Fruit fly (Drosophila melanogaster) whole organism, embryonic: Measurements from ENCODE around the gene mxt.

Experiments
- Adf1 ChIP-seq: fragments of 200-800 bp; sonication (Bioruptor generic); IDR thresholded peaks from 2 replicates; pipeline ENCODE4 v1.3.6; 2022; ENCODE audit warnings: missing biosample characterization, missing genetic modification characterization
- Atf6 ChIP-seq: fragments of 200-800 bp; sonication (Bioruptor generic); IDR thresholded peaks from 2 replicates; pipeline ENCODE4 v1.3.6; 2022; ENCODE audit warnings: missing biosample characterization, missing genetic modification characterization
- CG10209 ChIP-seq: fragments of 200-800 bp; sonication (Bioruptor generic); optimal IDR thresholded peaks from 3 replicates; lab custom pipeline; 2017; ENCODE audit warnings: missing biosample characterization, mild to moderate bottlenecking, missing genetic modification characterization, missing genetic modification reagents
- CG12071 ChIP-seq: fragments of 200-800 bp; sonication (Bioruptor generic); optimal IDR thresholded peaks from 3 replicates; lab custom pipeline; 2018; ENCODE audit warnings: missing biosample characterization, mild to moderate bottlenecking, missing genetic modification characterization
- CG13624 ChIP-seq: fragments of 200-800 bp; sonication (Bioruptor generic); optimal IDR thresholded peaks from 2 replicates; lab custom pipeline; 2016; ENCODE audit warnings: missing biosample characterization, missing genetic modification characterization
- CG14860 ChIP-seq: fragments of 200-800 bp; sonication (Bioruptor generic); IDR thresholded peaks from 3 replicates; pipeline ENCODE4 v1.3.6; 2022; ENCODE audit warnings: missing biosample characterization, missing genetic modification characterization; ENCODE audit not compliant: partially characterized antibody
- CG1602 ChIP-seq: fragments of 200-800 bp; sonication (Bioruptor generic); optimal IDR thresholded peaks from 3 replicates; lab custom pipeline; 2016; ENCODE audit warnings: missing biosample characterization, missing genetic modification characterization
- CG1832 ChIP-seq: fragments of 200-800 bp; sonication (Bioruptor generic); optimal IDR thresholded peaks from 2 replicates; lab custom pipeline; 2017; ENCODE audit warnings: missing biosample characterization, mild to moderate bottlenecking, missing genetic modification characterization, inconsistent platforms
- CG32532 ChIP-seq: fragments of 200-800 bp; sonication (Bioruptor generic); IDR thresholded peaks from 2 replicates; pipeline ENCODE4 v1.3.6; 2022; ENCODE audit warnings: missing biosample characterization, missing genetic modification characterization
- CG33557 ChIP-seq: fragments of 200-800 bp; sonication (Bioruptor generic); optimal IDR thresholded peaks from 2 replicates; lab custom pipeline; 2019; ENCODE audit warnings: missing biosample characterization, mild to moderate bottlenecking, missing genetic modification characterization, moderate library complexity
- CG6689 ChIP-seq: fragments of 200-800 bp; sonication (Bioruptor generic); IDR thresholded peaks from 2 replicates; pipeline ENCODE4 v1.3.6; 2022; ENCODE audit warnings: missing biosample characterization, missing genetic modification characterization
- CG6813 ChIP-seq: fragments of 200-800 bp; sonication (Bioruptor generic); optimal IDR thresholded peaks from 2 replicates; lab custom pipeline; 2017; ENCODE audit warnings: missing biosample characterization, missing genetic modification characterization, mild to moderate bottlenecking, moderate library complexity, missing genetic modification reagents
- CG9727 ChIP-seq: fragments of 200-800 bp; sonication (Bioruptor generic); optimal IDR thresholded peaks from 3 replicates; lab custom pipeline; 2017; ENCODE audit warnings: missing biosample characterization, mild to moderate bottlenecking, missing genetic modification characterization
- CG9797 ChIP-seq: fragments of 200-800 bp; sonication (Bioruptor generic); optimal IDR thresholded peaks from 3 replicates; lab custom pipeline; 2018; ENCODE audit warnings: missing biosample characterization, mild to moderate bottlenecking, missing genetic modification characterization
- CTCF ChIP-seq: fragments of 200-800 bp; sonication (Bioruptor generic); optimal IDR thresholded peaks from 2 replicates; lab custom pipeline; 2017; ENCODE audit warnings: missing biosample characterization, mild to moderate bottlenecking, missing genetic modification characterization, moderate library complexity
- Chrac-16 ChIP-seq: fragments of 200-800 bp; sonication (Bioruptor generic); optimal IDR thresholded peaks from 3 replicates; lab custom pipeline; 2016; ENCODE audit warnings: missing biosample characterization, missing genetic modification characterization
- Deaf1 ChIP-seq: fragments of 200-800 bp; optimal IDR thresholded peaks from 3 replicates; lab custom pipeline; 2019; ENCODE audit warnings: missing biosample characterization, mild to moderate bottlenecking, missing genetic modification characterization, moderate library complexity
- Dek ChIP-seq: fragments of 200-800 bp; sonication (Bioruptor generic); optimal IDR thresholded peaks from 3 replicates; lab custom pipeline; 2019; ENCODE audit warnings: missing biosample characterization, mild to moderate bottlenecking, missing genetic modification characterization, moderate library complexity
- Dp ChIP-seq: fragments of 200-800 bp; sonication (Bioruptor generic); optimal IDR thresholded peaks from 2 replicates; lab custom pipeline; 2018; ENCODE audit warnings: missing biosample characterization, mild to moderate bottlenecking, missing genetic modification characterization, moderate library complexity
- Fer3 ChIP-seq: fragments of 200-800 bp; sonication (Bioruptor generic); optimal IDR thresholded peaks from 2 replicates; lab custom pipeline; 2018; ENCODE audit warnings: missing biosample characterization, mild to moderate bottlenecking, missing genetic modification characterization, moderate library complexity
- H2.0 ChIP-seq: fragments of 200-800 bp; sonication (Bioruptor generic); IDR thresholded peaks from 2 replicates; pipeline ENCODE4 v1.3.6; 2022; ENCODE audit warnings: missing biosample characterization, missing genetic modification characterization
- HLH3B ChIP-seq: fragments of 200-800 bp; sonication (Bioruptor generic); IDR thresholded peaks from 2 replicates; pipeline ENCODE4 v1.3.6; 2022; ENCODE audit warnings: missing biosample characterization, missing genetic modification characterization
- HLH4C ChIP-seq: fragments of 200-800 bp; sonication (Bioruptor generic); IDR thresholded peaks from 3 replicates; pipeline ENCODE4 v1.3.6; 2022; ENCODE audit warnings: missing biosample characterization, missing genetic modification characterization; ENCODE audit not compliant: partially characterized antibody
- Med ChIP-seq: fragments of 200-800 bp; sonication (Bioruptor generic); peaks from one replicate; lab custom pipeline; 2016; ENCODE audit warnings: missing biosample characterization, missing genetic modification characterization, mild to moderate bottlenecking, inconsistent platforms, moderate library complexity
- Nf-YC ChIP-seq: fragments of 200-800 bp; optimal IDR thresholded peaks from 3 replicates; lab custom pipeline; 2019; ENCODE audit warnings: missing biosample characterization, mild to moderate bottlenecking, missing genetic modification characterization, moderate library complexity
- Oaz ChIP-seq: fragments of 200-800 bp; sonication (Bioruptor generic); IDR thresholded peaks from 2 replicates; pipeline ENCODE4 v1.3.6; 2022; ENCODE audit warnings: missing biosample characterization, missing genetic modification characterization
- Vsx1 ChIP-seq: fragments of 200-800 bp; sonication (Bioruptor generic); optimal IDR thresholded peaks from 2 replicates; lab custom pipeline; 2017; ENCODE audit warnings: missing biosample characterization, mild to moderate bottlenecking, missing genetic modification characterization, missing genetic modification reagents
- Xrp1 ChIP-seq: fragments of 200-800 bp; sonication (Bioruptor generic); IDR thresholded peaks from 2 replicates; pipeline ENCODE4 v1.3.6; 2022; ENCODE audit warnings: missing biosample characterization, missing genetic modification characterization
- ash1 ChIP-seq: fragments of 200-800 bp; sonication (Bioruptor generic); optimal IDR thresholded peaks from 2 replicates; lab custom pipeline; 2018; ENCODE audit warnings: missing biosample characterization, mild to moderate bottlenecking, missing genetic modification characterization
- cad ChIP-seq: fragments of >200 bp; optimal IDR thresholded peaks from 2 replicates; lab custom pipeline; 2017; ENCODE audit warnings: missing biosample characterization, missing genetic modification characterization
- ci ChIP-seq: fragments of 200-800 bp; sonication (Bioruptor generic); IDR thresholded peaks from 3 replicates; pipeline ENCODE4 v1.3.6; 2022; ENCODE audit warnings: missing biosample characterization, missing genetic modification characterization
- crc ChIP-seq: fragments of 200-800 bp; sonication (Bioruptor generic); optimal IDR thresholded peaks from 2 replicates; lab custom pipeline; 2016; ENCODE audit warnings: missing biosample characterization, missing genetic modification characterization
- cwo ChIP-seq: fragments of 200-800 bp; sonication (Bioruptor generic); optimal IDR thresholded peaks from 3 replicates; lab custom pipeline; 2017; ENCODE audit warnings: missing biosample characterization, missing genetic modification characterization, mild to moderate bottlenecking, moderate library complexity, missing genetic modification reagents
- en ChIP-seq: fragments of 200-800 bp; sonication (Bioruptor generic); optimal IDR thresholded peaks from 2 replicates; lab custom pipeline; 2016; ENCODE audit warnings: missing biosample characterization, missing genetic modification characterization
- mirr ChIP-seq: fragments of 200-800 bp; sonication (Bioruptor generic); optimal IDR thresholded peaks from 3 replicates; lab custom pipeline; 2018; ENCODE audit warnings: missing biosample characterization, mild to moderate bottlenecking, missing genetic modification characterization
- mld ChIP-seq: fragments of 200-800 bp; sonication (Bioruptor generic); IDR thresholded peaks from 3 replicates; pipeline ENCODE4 v1.3.6; 2022; ENCODE audit warnings: missing biosample characterization, missing genetic modification characterization; ENCODE audit not compliant: partially characterized antibody
- nom ChIP-seq: fragments of 200-800 bp; sonication (Bioruptor generic); optimal IDR thresholded peaks from 2 replicates; lab custom pipeline; 2017; ENCODE audit warnings: missing biosample characterization, missing genetic modification characterization, mild to moderate bottlenecking, moderate library complexity, missing genetic modification reagents
- org-1 ChIP-seq: fragments of 200-800 bp; sonication (Bioruptor generic); optimal IDR thresholded peaks from 2 replicates; lab custom pipeline; 2017; ENCODE audit warnings: missing biosample characterization, missing genetic modification characterization
- phol ChIP-seq: fragments of 200-800 bp; sonication (Bioruptor generic); optimal IDR thresholded peaks from 3 replicates; lab custom pipeline; 2018; ENCODE audit warnings: missing biosample characterization, mild to moderate bottlenecking, missing genetic modification characterization, moderate library complexity
- pnt ChIP-seq: fragments of 200-800 bp; sonication (Bioruptor generic); optimal IDR thresholded peaks from 3 replicates; lab custom pipeline; 2016; ENCODE audit warnings: missing biosample characterization, missing genetic modification characterization
- run ChIP-seq: fragments of 200-800 bp; sonication (Bioruptor generic); optimal IDR thresholded peaks from 3 replicates; lab custom pipeline; 2018; ENCODE audit warnings: missing biosample characterization, mild to moderate bottlenecking, missing genetic modification characterization
- schlank ChIP-seq: fragments of 200-800 bp; sonication (Bioruptor generic); optimal IDR thresholded peaks from 2 replicates; lab custom pipeline; 2018; ENCODE audit warnings: missing biosample characterization, mild to moderate bottlenecking, missing genetic modification characterization
- sima ChIP-seq: fragments of 200-800 bp; sonication (Bioruptor generic); optimal IDR thresholded peaks from 2 replicates; lab custom pipeline; 2016; ENCODE audit warnings: missing biosample characterization, missing genetic modification characterization
- slp2 ChIP-seq: fragments of 200-800 bp; sonication (Bioruptor generic); optimal IDR thresholded peaks from 2 replicates; lab custom pipeline; 2016; ENCODE audit warnings: missing biosample characterization, missing genetic modification characterization
- toy ChIP-seq: fragments of 200-800 bp; sonication (Bioruptor generic); IDR thresholded peaks from 2 replicates; pipeline ENCODE4 v1.3.6; 2022; ENCODE audit warnings: missing biosample characterization, missing genetic modification characterization
- trem ChIP-seq: fragments of 200-800 bp; optimal IDR thresholded peaks from 3 replicates; lab custom pipeline; 2019; ENCODE audit warnings: missing biosample characterization, mild to moderate bottlenecking, missing genetic modification characterization, moderate library complexity
- trh ChIP-seq: fragments of 200-800 bp; sonication (Bioruptor generic); optimal IDR thresholded peaks from 2 replicates; lab custom pipeline; 2016; ENCODE audit warnings: missing biosample characterization, missing genetic modification characterization
- twi ChIP-seq: fragments of 200-800 bp; optimal IDR thresholded peaks from 2 replicates; lab custom pipeline; 2019; ENCODE audit warnings: missing biosample characterization, mild to moderate bottlenecking, missing genetic modification characterization, moderate library complexity
- unc-4 ChIP-seq: fragments of 200-800 bp; sonication (Bioruptor generic); IDR thresholded peaks from 2 replicates; pipeline ENCODE4 v1.3.6; 2022; ENCODE audit warnings: missing biosample characterization, missing genetic modification characterization; ENCODE audit not compliant: partially characterized antibody
- z ChIP-seq: fragments of 200-800 bp; sonication (Bioruptor generic); IDR thresholded peaks from 3 replicates; pipeline ENCODE4 v1.3.6; 2022; ENCODE audit warnings: missing biosample characterization, missing genetic modification characterization
- zen ChIP-seq: fragments of 200-800 bp; sonication (Bioruptor generic); optimal IDR thresholded peaks from 3 replicates; lab custom pipeline; 2018; ENCODE audit warnings: missing biosample characterization, mild to moderate bottlenecking, missing genetic modification characterization, moderate library complexity
- zfh1 ChIP-seq: fragments of 200-800 bp; sonication (Bioruptor generic); IDR thresholded peaks from 3 replicates; pipeline ENCODE4 v1.3.6; 2022; ENCODE audit warnings: missing biosample characterization, missing genetic modification characterization

mxt gene

DNA sequence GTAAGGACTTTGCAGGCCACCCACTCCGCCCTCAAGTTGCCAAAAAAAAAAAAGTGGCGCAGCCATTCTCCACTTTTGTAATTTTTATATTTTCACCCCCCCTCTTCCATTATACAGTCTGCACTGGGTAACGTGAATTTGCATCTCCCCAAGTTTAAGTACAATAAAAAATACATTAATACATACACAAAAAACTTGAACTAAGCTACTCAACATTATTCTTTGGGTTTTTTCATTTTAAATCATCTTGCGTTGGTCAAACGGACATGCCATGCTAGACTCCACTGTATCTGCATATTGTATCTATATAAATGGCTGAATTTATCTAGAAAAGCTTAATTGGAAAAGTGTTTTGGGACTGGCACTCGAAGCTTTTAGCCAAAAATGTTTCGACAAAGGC, 14.4 kb upstream of the mxt start (continued):
- TF ChIP-seq Chrac-16 (GFP tag; lab: Kevin White, UChicago): no peak
- TF ChIP-seq CG10209: no peak
- TF ChIP-seq CG1832 (GFP tag; lab: Kevin White, UChicago): no peak
- no peak for TF ChIP-seq Vsx1 (GFP tag; lab: Kevin White, UChicago)
- TF ChIP-seq run (tag; lab: Kevin White, UChicago): no peak
- TF ChIP-seq toy: peak; percentile 42; the same call in 1 of the 2 replicates
- no peak for TF ChIP-seq z (GFP tag; lab: Robert Waterston, UW)
- no peak for TF ChIP-seq Oaz (GFP tag; lab: Robert Waterston, UW)
- no peak for TF ChIP-seq CG13624 (GFP tag; lab: Kevin White, UChicago)
- TF ChIP-seq CG33557 (GFP tag; lab: Kevin White, UChicago): no peak
- peak; percentile 74 for TF ChIP-seq CG32532 (GFP tag; lab: Robert Waterston, UW)
- TF ChIP-seq CG1602 (GFP tag; lab: Kevin White, UChicago): no peak
- no peak for TF ChIP-seq mld
- no peak for TF ChIP-seq Nf-YC (tag; lab: Kevin White, UChicago)
- TF ChIP-seq CG14860: no peak
- no peak for TF ChIP-seq mirr
- TF ChIP-seq CG6689 (GFP tag; lab: Robert Waterston, UW): peak; percentile 65
- TF ChIP-seq twi: no peak
- no peak for TF ChIP-seq HLH4C (GFP tag; lab: Robert Waterston, UW)
- peak; percentile 45 for TF ChIP-seq CG12071 (GFP tag; lab: Kevin White, UChicago)
- peak; percentile 42 for TF ChIP-seq phol (tag; lab: Kevin White, UChicago)

DNA sequence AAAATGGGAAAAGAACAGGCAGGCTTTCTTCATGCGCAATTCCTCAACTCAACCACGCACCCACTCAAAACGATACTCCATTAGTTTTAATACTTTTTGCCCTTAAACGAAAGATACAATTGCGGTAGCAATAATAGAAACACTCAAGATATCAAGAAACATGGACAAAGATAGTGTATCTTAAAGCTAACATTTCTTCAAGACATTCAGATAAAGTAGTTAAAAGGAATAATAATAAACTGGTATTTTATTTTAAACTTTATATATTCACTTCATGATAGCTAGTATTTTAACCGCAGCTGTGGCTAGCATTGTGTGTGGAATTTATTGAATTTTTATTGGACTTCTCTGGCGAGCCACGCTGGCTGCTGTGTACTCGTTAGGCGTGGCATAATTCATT, 9.0 kb upstream of the mxt start:
- TF ChIP-seq schlank (tag; lab: Kevin White, UChicago) (no peak), run (tag; lab: Kevin White, UChicago) (peak; percentile 40), crc (GFP tag; lab: Kevin White, UChicago) (no peak), HLH3B (peak; percentile 65), ash1 (GFP tag; lab: Kevin White, UChicago) (no peak), CG6813 (peak; percentile 68), Deaf1 (tag; lab: Kevin White, UChicago) (peak; percentile 12), cwo (GFP tag; lab: Kevin White, UChicago) (peak; percentile 66), org-1 (GFP tag; lab: Kevin White, UChicago) (peak; percentile 37), Xrp1 (GFP tag; lab: Robert Waterston, UW) (peak; percentile 81), Dp (GFP tag; lab: Kevin White, UChicago) (no peak), Adf1 (GFP tag; lab: Robert Waterston, UW) (no peak), z (GFP tag; lab: Robert Waterston, UW) (no peak), unc-4 (GFP tag; lab: Robert Waterston, UW) (no peak), ci (GFP tag; lab: Robert Waterston, UW) (peak; percentile 78), Med (GFP tag; lab: Kevin White, UChicago) (peak; percentile 71), trh (GFP tag; lab: Kevin White, UChicago) (no peak), H2.0 (peak; percentile 4; the same call in 1 of the 2 replicates), sima (GFP tag; lab: Kevin White, UChicago) (no peak), Fer3 (peak; percentile 68), pnt (peak; percentile 31), trem (tag; lab: Kevin White, UChicago) (peak; percentile 67), zen (tag; lab: Kevin White, UChicago) (peak; percentile 65), CG9727 (peak; percentile 48), nom (no peak), zfh1 (GFP tag; lab: Robert Waterston, UW) (peak; percentile 44; the same call in 1 of the 3 replicates), slp2 (GFP tag; lab: Kevin White, UChicago) (no peak), Atf6 (GFP tag; lab: Robert Waterston, UW) (peak; percentile 53; the same call in 1 of the 2 replicates), CG9797 (GFP tag; lab: Kevin White, UChicago) (no peak), cad (GFP tag; lab: Kevin White, UChicago) (no peak), en (no peak), Dek (tag; lab: Kevin White, UChicago) (peak; percentile 58), CTCF (GFP tag; lab: Kevin White, UChicago) (no peak)
